Worm (Caenorhabditis elegans): ENCODE measurements around the gene zip-5.
A peak's percentile ranks its signal among the peaks of the same experiment; 100 is the strongest.

The zip-5 gene

DNA sequence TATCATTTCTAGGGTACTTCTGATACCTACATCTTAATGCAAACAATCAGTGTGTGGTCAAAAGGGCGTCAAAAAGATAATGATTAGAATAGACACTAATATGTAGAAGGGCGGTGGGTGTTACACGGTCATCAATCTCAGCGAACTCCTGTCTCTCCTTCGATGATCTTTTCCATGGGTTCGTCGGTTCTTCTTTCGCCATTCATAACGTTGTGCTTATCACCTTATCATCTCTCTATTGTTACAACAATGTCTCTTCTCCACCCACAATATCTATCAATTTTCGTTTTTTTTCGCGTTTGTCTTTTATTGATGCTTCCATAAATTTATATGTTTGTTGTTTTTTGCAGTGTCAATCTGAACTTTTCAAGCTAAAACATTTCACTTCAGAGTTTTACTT lies 37.1 kb downstream of the zip-5 start, which contains the start of gene ceh-79:
ceh-79 (plus strand) TSS at position 391 of the 400 bp plus-strand sequence.
- TF ChIP-seq ref-1 (GFP tag; conservative IDR thresholded peaks at IDR 0.05): no peak
- no peak for TF ChIP-seq med-1 (GFP tag; optimal IDR thresholded peaks at IDR 0.05; ENCODE audit: insufficient read depth)
- no peak for TF ChIP-seq flt-1 (GFP tag; IDR thresholded peaks at IDR 0.05)
- no peak for TF ChIP-seq ztf-23 (GFP tag; IDR thresholded peaks at IDR 0.05)
- TF ChIP-seq T22C8.4 (GFP tag; IDR thresholded peaks at IDR 0.05): no peak
- no peak for TF ChIP-seq cog-1 (tag; optimal IDR thresholded peaks at IDR 0.05)
- TF ChIP-seq tab-1 (GFP tag; IDR thresholded peaks at IDR 0.05): no peak
- TF ChIP-seq ztf-29 (GFP tag; IDR thresholded peaks at IDR 0.05): no peak
- TF ChIP-seq klf-2 (GFP tag; conservative IDR thresholded peaks at IDR 0.05): no peak

DNA sequence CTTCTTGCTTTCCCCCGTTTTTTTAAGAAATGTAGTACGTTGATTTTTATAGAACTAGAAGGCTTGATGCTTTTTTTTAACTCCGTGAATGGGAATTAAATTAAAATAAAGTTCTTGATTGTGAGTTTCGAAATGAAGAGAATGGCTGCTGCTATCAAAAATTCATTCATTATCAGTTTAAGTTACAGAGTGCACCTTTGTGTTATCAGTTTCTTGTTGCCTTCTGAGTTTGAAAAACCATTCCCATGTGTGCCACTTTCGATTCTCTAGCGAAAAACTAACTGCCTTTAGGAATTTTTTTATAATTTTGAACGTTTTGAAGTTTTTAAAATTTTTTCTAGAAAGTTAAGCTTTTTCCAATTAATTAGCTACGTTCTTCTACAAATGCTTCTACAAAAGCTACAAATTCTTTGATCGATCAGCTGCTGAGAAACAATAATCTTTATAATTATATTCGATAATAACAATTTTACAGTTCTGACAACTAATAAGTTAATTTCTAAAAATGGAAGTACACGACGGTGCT lies 40.4 kb downstream of the zip-5 start, which contains the start of gene C26E1.2:
C26E1.2 (plus strand) TSS at position 476 of the 526 bp plus-strand sequence.
- TF ChIP-seq cog-1 (tag; optimal IDR thresholded peaks at IDR 0.05) (no peak), ref-1 (GFP tag; conservative IDR thresholded peaks at IDR 0.05) (no peak), ztf-23 (GFP tag; IDR thresholded peaks at IDR 0.05) (no peak), tab-1 (GFP tag; IDR thresholded peaks at IDR 0.05) (no peak), med-1 (GFP tag; optimal IDR thresholded peaks at IDR 0.05; ENCODE audit: insufficient read depth) (no peak), T22C8.4 (GFP tag; IDR thresholded peaks at IDR 0.05) (no peak), flt-1 (GFP tag; IDR thresholded peaks at IDR 0.05) (no peak), ztf-29 (GFP tag; IDR thresholded peaks at IDR 0.05) (no peak), klf-2 (GFP tag; conservative IDR thresholded peaks at IDR 0.05) (no peak)

DNA sequence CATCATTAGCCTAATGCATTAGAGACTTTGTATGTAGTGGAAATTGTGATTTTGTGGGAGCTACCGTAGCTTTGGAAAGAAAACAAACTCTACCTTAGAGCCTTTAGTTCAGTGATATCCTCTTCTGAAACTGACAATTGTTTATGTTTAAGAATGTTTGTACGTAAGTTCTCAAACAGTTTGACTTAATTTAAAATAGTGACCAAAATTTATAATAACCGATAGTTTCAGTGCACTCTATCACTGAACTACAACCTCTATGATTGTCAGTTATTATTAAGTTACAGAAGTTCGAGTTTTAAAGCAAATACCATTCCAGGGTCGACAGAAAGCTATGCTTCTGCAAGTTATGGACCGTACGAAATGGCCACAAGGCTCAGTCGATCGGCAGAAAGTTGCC lies 44.3 kb downstream of the zip-5 start, which contains the start of gene C50B6.1:
C50B6.1 (plus strand) TSS at position 301 of the 400 bp plus-strand sequence.
- TF ChIP-seq klf-2 (GFP tag; conservative IDR thresholded peaks at IDR 0.05) (no peak), tab-1 (GFP tag; IDR thresholded peaks at IDR 0.05) (no peak), cog-1 (tag; optimal IDR thresholded peaks at IDR 0.05) (no peak)

DNA sequence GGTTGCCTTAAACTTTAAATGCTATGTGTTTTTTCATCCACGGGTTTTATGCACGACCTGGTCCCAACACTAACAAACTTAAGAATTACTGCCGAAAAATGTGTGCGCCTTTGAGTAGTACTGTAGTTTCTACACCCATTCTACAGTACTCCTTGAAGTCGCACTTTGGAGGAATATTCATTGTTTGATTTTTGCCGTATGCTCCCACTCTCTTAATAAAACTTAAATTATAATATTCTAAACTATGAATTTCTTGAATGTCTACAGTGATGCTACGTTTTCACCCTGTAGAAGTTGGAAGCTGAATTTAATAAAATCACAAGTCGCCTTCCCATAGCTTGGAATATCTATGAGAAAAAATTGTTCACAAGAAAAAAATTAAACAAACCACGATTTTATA lies 45.5 kb downstream of the zip-5 start:
- TF ChIP-seq ztf-23 (GFP tag; IDR thresholded peaks at IDR 0.05) (no peak), klf-2 (GFP tag; conservative IDR thresholded peaks at IDR 0.05) (no peak)

DNA sequence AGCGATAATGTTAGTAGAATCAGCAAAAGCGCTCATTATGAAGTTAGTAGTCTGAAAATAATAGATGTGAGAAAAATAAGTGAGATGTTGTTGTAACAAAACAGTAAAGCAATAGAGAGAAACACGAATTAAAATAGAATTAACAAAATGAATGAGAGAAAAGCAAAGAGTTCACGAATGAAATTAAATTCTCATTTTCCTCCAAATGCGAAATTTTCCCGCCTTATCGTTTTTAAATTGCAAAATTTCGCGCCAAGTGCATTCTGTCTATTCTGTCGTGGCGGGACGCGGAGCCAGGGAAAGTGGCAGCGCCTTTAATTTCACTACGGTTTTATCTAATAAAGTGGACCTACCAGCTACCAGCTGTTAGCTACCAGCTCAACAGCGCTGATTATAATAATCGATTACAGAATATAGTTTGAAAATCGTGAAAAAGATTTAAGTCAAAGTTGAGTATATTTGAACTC lies 47.9 kb downstream of the zip-5 start, which contains the start of gene nasp-2:
nasp-2 (minus strand) TSS at position 51 of the 467 bp plus-strand sequence.
- TF ChIP-seq ztf-23 (GFP tag; IDR thresholded peaks at IDR 0.05) (no peak), ref-1 (GFP tag; conservative IDR thresholded peaks at IDR 0.05) (no peak), flt-1 (GFP tag; IDR thresholded peaks at IDR 0.05) (no peak), klf-2 (GFP tag; conservative IDR thresholded peaks at IDR 0.05) (no peak), cog-1 (tag; optimal IDR thresholded peaks at IDR 0.05) (no peak), T22C8.4 (GFP tag; IDR thresholded peaks at IDR 0.05) (no peak), med-1 (GFP tag; optimal IDR thresholded peaks at IDR 0.05; ENCODE audit: insufficient read depth) (no peak), tab-1 (GFP tag; IDR thresholded peaks at IDR 0.05) (no peak), ztf-29 (GFP tag; IDR thresholded peaks at IDR 0.05) (no peak)

DNA sequence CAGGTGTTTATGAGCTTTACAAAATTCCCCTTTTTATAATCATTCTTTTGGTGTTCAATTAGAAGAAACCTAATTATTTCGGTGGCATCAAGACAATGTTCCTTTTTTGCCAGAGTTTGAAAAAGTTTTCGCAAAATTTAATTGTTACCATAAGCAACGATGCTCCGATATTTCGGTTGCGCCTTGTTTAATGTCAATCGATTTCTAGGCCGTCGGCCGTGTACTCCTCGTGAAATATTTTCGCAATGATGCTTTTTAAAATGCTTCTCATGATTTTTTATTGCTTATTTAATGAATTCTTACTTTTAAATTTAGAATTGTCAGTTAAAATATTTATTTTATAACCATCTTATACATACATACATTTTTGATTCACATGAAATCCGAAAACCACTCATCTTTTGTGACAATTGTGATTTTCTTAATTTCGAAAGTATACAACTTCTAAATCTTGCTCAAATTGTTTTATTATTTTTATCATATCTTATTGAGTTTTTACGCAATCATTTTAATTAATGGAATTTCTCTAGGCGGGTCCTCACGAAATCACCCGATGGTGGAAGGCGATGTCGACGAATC lies 48.8 kb downstream of the zip-5 start, which contains the start of gene C50B6.3:
C50B6.3 (plus strand) TSS at position 529 of the 579 bp plus-strand sequence.
- no peak for TF ChIP-seq tab-1 (GFP tag; IDR thresholded peaks at IDR 0.05)
- no peak for TF ChIP-seq ztf-29 (GFP tag; IDR thresholded peaks at IDR 0.05)
- TF ChIP-seq med-1 (GFP tag; optimal IDR thresholded peaks at IDR 0.05; ENCODE audit: insufficient read depth): no peak
- peak; percentile 69 for TF ChIP-seq T22C8.4 (GFP tag; IDR thresholded peaks at IDR 0.05)
- 0 out of 2 replicates have a peak, but pooled peaks have one; percentile 62 for TF ChIP-seq ztf-23 (GFP tag; IDR thresholded peaks at IDR 0.05)
- no peak for TF ChIP-seq klf-2 (GFP tag; conservative IDR thresholded peaks at IDR 0.05)
- no peak for TF ChIP-seq flt-1 (GFP tag; IDR thresholded peaks at IDR 0.05)
- TF ChIP-seq cog-1 (tag; optimal IDR thresholded peaks at IDR 0.05): no peak
- no peak for TF ChIP-seq ref-1 (GFP tag; conservative IDR thresholded peaks at IDR 0.05)

DNA sequence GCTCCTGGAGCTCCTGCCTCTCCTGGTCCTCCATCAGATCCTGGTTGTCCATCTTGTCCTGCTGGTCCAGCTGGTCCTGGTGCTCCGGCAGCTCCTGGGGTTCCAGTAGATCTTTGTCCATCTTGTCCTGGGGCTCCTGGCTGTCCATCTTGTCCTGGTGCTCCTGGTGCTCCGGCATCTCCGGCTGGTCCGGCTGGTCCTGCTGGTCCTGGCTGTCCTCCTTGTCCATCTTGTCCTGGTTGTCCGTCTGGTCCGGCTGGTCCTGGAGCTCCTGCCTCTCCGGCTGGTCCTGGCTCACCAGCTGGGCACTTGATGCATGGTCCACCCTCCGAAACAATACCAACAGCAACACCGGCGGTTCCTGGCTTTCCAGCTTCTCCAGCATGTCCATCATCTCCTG lies 52.9 kb downstream of the zip-5 start:
- 0 out of 2 replicates have a peak, but pooled peaks have one; percentile 31 for TF ChIP-seq tab-1 (GFP tag; IDR thresholded peaks at IDR 0.05)
- 0 out of 2 replicates have a peak, but pooled peaks have one; percentile 8 for TF ChIP-seq klf-2 (GFP tag; conservative IDR thresholded peaks at IDR 0.05)

DNA sequence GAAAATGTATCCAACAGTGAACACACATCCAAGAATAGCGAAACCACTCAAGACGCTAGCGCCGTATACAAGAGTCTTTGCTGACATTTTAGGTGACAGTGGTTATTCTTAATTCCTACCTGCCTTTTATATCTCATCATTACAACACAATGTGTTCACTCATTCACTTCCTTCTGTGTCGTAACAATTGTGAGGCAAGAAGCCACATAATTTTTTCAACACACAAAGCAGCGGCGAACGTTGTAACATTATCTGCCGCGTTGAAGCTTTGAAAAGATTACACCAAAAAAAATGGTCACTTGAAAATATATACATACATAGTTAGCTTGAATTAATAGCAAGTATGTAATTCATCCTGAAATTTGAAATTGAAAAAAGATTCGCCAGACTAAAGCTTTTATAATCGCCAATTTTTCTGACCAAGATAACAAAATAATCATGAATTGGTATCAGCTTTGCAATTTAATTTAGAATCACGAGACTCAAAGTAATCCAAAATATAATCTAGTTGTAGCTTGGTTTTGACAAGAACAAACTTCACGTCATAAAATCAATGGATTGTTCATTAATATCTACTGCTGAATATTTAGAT lies 53.7 kb downstream of the zip-5 start, which contains the start of the genes col-161 and srh-18:
col-161 (minus strand) TSS at position 101 of the 592 bp plus-strand sequence.
srh-18 (plus strand) TSS at position 542 of the 592 bp plus-strand sequence.
- no peak for TF ChIP-seq cog-1 (tag; optimal IDR thresholded peaks at IDR 0.05)

Measured in whole organism, midembryonic.